Fruit fly (Drosophila melanogaster) whole organism, embryonic: ENCODE data around the gene CG42673.

ENCODE experiments used
- Abd-B ChIP-seq: fragments of 200-800 bp; sonication (Bioruptor generic); optimal IDR thresholded peaks from 2 replicates; lab custom pipeline; 2018; ENCODE audit warnings: missing biosample characterization, mild to moderate bottlenecking, missing genetic modification characterization, moderate library complexity
- CG10267 ChIP-seq: fragments of 200-800 bp; sonication (Bioruptor generic); optimal IDR thresholded peaks from 2 replicates; lab custom pipeline; 2018; ENCODE audit warnings: missing biosample characterization, mild to moderate bottlenecking, missing genetic modification characterization, moderate library complexity
- CG12071 ChIP-seq: fragments of 200-800 bp; sonication (Bioruptor generic); optimal IDR thresholded peaks from 3 replicates; lab custom pipeline; 2018; ENCODE audit warnings: missing biosample characterization, mild to moderate bottlenecking, missing genetic modification characterization
- CG13624 ChIP-seq: fragments of 200-800 bp; sonication (Bioruptor generic); optimal IDR thresholded peaks from 2 replicates; lab custom pipeline; 2016; ENCODE audit warnings: missing biosample characterization, missing genetic modification characterization
- CG1647 ChIP-seq: fragments of 200-800 bp; sonication (Bioruptor generic); optimal IDR thresholded peaks from 3 replicates; lab custom pipeline; 2016; ENCODE audit warnings: missing biosample characterization, missing genetic modification characterization
- CG16813 ChIP-seq: fragments of 200-800 bp; sonication (Bioruptor generic); IDR thresholded peaks from 3 replicates; pipeline ENCODE4 v1.3.6; 2022; ENCODE audit warnings: missing biosample characterization, missing genetic modification characterization; ENCODE audit not compliant: partially characterized antibody
- CG17612 ChIP-seq: fragments of 200-800 bp; sonication (Bioruptor generic); IDR thresholded peaks from 2 replicates; pipeline ENCODE4 v1.3.6; 2022; ENCODE audit warnings: missing biosample characterization, missing genetic modification characterization
- CG31388 ChIP-seq: fragments of 200-800 bp; sonication (Bioruptor generic); optimal IDR thresholded peaks from 2 replicates; lab custom pipeline; 2016; ENCODE audit warnings: missing biosample characterization, missing genetic modification characterization
- CG3163 ChIP-seq: fragments of 200-800 bp; sonication (Bioruptor generic); optimal IDR thresholded peaks from 3 replicates; lab custom pipeline; 2016; ENCODE audit warnings: missing biosample characterization, missing genetic modification characterization
- CG34422 ChIP-seq: fragments of 200-800 bp; sonication (Bioruptor generic); IDR thresholded peaks from 3 replicates; pipeline ENCODE4 v1.3.6; 2022; ENCODE audit warnings: missing biosample characterization, missing genetic modification characterization
- CG3838 ChIP-seq: fragments of 200-800 bp; sonication (Bioruptor generic); optimal IDR thresholded peaks from 3 replicates; lab custom pipeline; 2016; ENCODE audit warnings: missing biosample characterization, missing genetic modification characterization
- CG6654 ChIP-seq: fragments of 200-800 bp; sonication (Bioruptor generic); optimal IDR thresholded peaks from 2 replicates; lab custom pipeline; 2017; ENCODE audit warnings: missing biosample characterization, mild to moderate bottlenecking, missing genetic modification characterization
- CG7786 ChIP-seq: fragments of 200-800 bp; sonication (Bioruptor generic); optimal IDR thresholded peaks from 2 replicates; lab custom pipeline; 2016; ENCODE audit warnings: missing biosample characterization, missing genetic modification characterization
- ERR ChIP-seq: fragments of 200-800 bp; sonication (Bioruptor generic); optimal IDR thresholded peaks from 2 replicates; lab custom pipeline; 2016; ENCODE audit warnings: missing biosample characterization, missing genetic modification characterization
- Elba2 ChIP-seq: fragments of 200-800 bp; sonication (Bioruptor generic); optimal IDR thresholded peaks from 3 replicates; lab custom pipeline; 2016; ENCODE audit warnings: missing biosample characterization, missing genetic modification characterization
- Ets65A ChIP-seq: fragments of 200-800 bp; sonication (Bioruptor generic); peaks from one replicate; lab custom pipeline; 2016; ENCODE audit warnings: missing biosample characterization, missing genetic modification characterization
- Lim3 ChIP-seq: fragments of 200-800 bp; sonication (Bioruptor generic); IDR thresholded peaks from 2 replicates; pipeline ENCODE4 v1.3.6; 2022; ENCODE audit warnings: missing biosample characterization, missing genetic modification characterization
- Med ChIP-seq: fragments of 200-800 bp; sonication (Bioruptor generic); peaks from one replicate; lab custom pipeline; 2016; ENCODE audit warnings: missing biosample characterization, missing genetic modification characterization, mild to moderate bottlenecking, inconsistent platforms, moderate library complexity
- Mrtf ChIP-seq: fragments of 200-800 bp; sonication (Bioruptor generic); IDR thresholded peaks from 3 replicates; pipeline ENCODE4 v1.3.6; 2022; ENCODE audit warnings: missing biosample characterization, missing genetic modification characterization
- Pdp1 ChIP-seq, 2 experiments: fragments of 200-800 bp; sonication (Bioruptor generic); optimal IDR thresholded peaks; 3 replicates each; lab custom pipeline; 2016; ENCODE audit warnings: missing biosample characterization in 2 of 2, missing genetic modification characterization in 2 of 2, mild to moderate bottlenecking in 1 of 2, moderate library complexity in 1 of 2
- Trl ChIP-seq, 3 experiments: fragments of >200 bp in 2 of 3; fragments of 200-800 bp in 1 of 3; sonication (Bioruptor generic) in 1 of 3; optimal IDR thresholded peaks; 2 replicates in 1 of 3; 3 replicates in 2 of 3; lab custom pipeline; 2016 to 2017; ENCODE audit warnings: missing biosample characterization in 1 of 3, missing genetic modification characterization in 1 of 3
- Vsx1 ChIP-seq: fragments of 200-800 bp; sonication (Bioruptor generic); optimal IDR thresholded peaks from 2 replicates; lab custom pipeline; 2017; ENCODE audit warnings: missing biosample characterization, mild to moderate bottlenecking, missing genetic modification characterization, missing genetic modification reagents
- chinmo ChIP-seq: fragments of 200-800 bp; sonication (Bioruptor generic); IDR thresholded peaks from 4 replicates; pipeline ENCODE4 v1.3.6; 2022; ENCODE audit warnings: missing biosample characterization, missing genetic modification characterization; ENCODE audit not compliant: partially characterized antibody
- chm ChIP-seq: fragments of 200-800 bp; sonication (Bioruptor generic); IDR thresholded peaks from 2 replicates; pipeline ENCODE4 v1.3.6; 2022; ENCODE audit warnings: missing biosample characterization, missing genetic modification characterization
- dati ChIP-seq: fragments of 200-800 bp; sonication (Bioruptor generic); IDR thresholded peaks from 2 replicates; pipeline ENCODE4 v1.3.6; 2022; ENCODE audit warnings: missing biosample characterization, missing genetic modification characterization
- exex ChIP-seq: fragments of 200-800 bp; sonication (Bioruptor generic); optimal IDR thresholded peaks from 4 replicates; lab custom pipeline; 2018; ENCODE audit warnings: missing biosample characterization, mild to moderate bottlenecking, missing genetic modification characterization, moderate library complexity
- grn ChIP-seq: fragments of 200-800 bp; sonication (Bioruptor generic); optimal IDR thresholded peaks from 3 replicates; lab custom pipeline; 2017; ENCODE audit warnings: missing biosample characterization, missing genetic modification characterization
- kah ChIP-seq: fragments of 200-800 bp; sonication (Bioruptor generic); optimal IDR thresholded peaks from 2 replicates; lab custom pipeline; 2018; ENCODE audit warnings: missing biosample characterization, mild to moderate bottlenecking, missing genetic modification characterization
- maf-S ChIP-seq: fragments of 200-800 bp; sonication (Bioruptor generic); optimal IDR thresholded peaks from 2 replicates; lab custom pipeline; 2016; ENCODE audit warnings: missing biosample characterization, missing genetic modification characterization
- mirr ChIP-seq: fragments of 200-800 bp; sonication (Bioruptor generic); optimal IDR thresholded peaks from 3 replicates; lab custom pipeline; 2018; ENCODE audit warnings: missing biosample characterization, mild to moderate bottlenecking, missing genetic modification characterization
- nau ChIP-seq: fragments of 200-800 bp; sonication (Bioruptor generic); optimal IDR thresholded peaks from 3 replicates; lab custom pipeline; 2017; ENCODE audit warnings: missing biosample characterization, mild to moderate bottlenecking, missing genetic modification characterization, missing genetic modification reagents
- nerfin-1 ChIP-seq: fragments of 200-800 bp; sonication (Bioruptor generic); optimal IDR thresholded peaks from 3 replicates; lab custom pipeline; 2019; ENCODE audit warnings: missing biosample characterization, mild to moderate bottlenecking, missing genetic modification characterization, moderate library complexity
- odd ChIP-seq: fragments of 200-800 bp; sonication (Bioruptor generic); optimal IDR thresholded peaks from 2 replicates; lab custom pipeline; 2017; ENCODE audit warnings: missing biosample characterization, mild to moderate bottlenecking, missing genetic modification characterization
- pita ChIP-seq: fragments of 200-800 bp; sonication (Bioruptor generic); optimal IDR thresholded peaks from 2 replicates; lab custom pipeline; 2017; ENCODE audit warnings: missing biosample characterization, mild to moderate bottlenecking, missing genetic modification characterization
- pnt ChIP-seq: fragments of 200-800 bp; sonication (Bioruptor generic); optimal IDR thresholded peaks from 3 replicates; lab custom pipeline; 2016; ENCODE audit warnings: missing biosample characterization, missing genetic modification characterization
- scrt ChIP-seq: fragments of 200-800 bp; sonication (Bioruptor generic); optimal IDR thresholded peaks from 2 replicates; lab custom pipeline; 2018; ENCODE audit warnings: missing biosample characterization, mild to moderate bottlenecking, missing genetic modification characterization, moderate library complexity
- sens ChIP-seq: fragments of 200-800 bp; sonication (Bioruptor generic); peaks from one replicate; lab custom pipeline; 2016; ENCODE audit warnings: missing biosample characterization, missing genetic modification characterization
- sqz ChIP-seq: fragments of 200-800 bp; sonication (Bioruptor generic); optimal IDR thresholded peaks from 3 replicates; lab custom pipeline; 2018; ENCODE audit warnings: missing biosample characterization, mild to moderate bottlenecking, missing genetic modification characterization
- tx ChIP-seq: fragments of 200-800 bp; sonication (Bioruptor generic); optimal IDR thresholded peaks from 2 replicates; lab custom pipeline; 2016; ENCODE audit warnings: missing biosample characterization, missing genetic modification characterization
- unpg ChIP-seq: fragments of 200-800 bp; sonication (Bioruptor generic); optimal IDR thresholded peaks from 3 replicates; lab custom pipeline; 2018; ENCODE audit warnings: missing biosample characterization, mild to moderate bottlenecking, missing genetic modification characterization, moderate library complexity

The CG42673 gene

DNA sequence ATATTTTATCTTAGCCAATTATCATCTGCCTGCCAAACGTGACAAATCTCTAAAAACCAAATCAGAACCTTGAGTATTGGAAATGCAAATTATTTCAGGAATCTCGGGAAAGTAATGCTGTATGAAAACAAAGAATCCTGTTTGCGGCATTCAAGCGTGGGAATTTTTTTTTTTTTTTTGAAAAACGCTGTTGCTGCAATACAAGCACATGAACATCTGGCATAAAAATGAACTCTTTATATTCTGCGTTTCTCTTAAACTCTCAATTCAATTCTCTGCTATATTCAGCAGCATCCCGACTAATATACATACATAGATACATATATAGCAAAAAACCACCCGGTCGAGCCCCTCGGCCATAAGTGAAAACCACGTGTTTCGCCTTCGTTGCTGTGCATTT, 45.7 kb upstream of the CG42673 start:
- TF ChIP-seq Mrtf, result no peak
- no peak for TF ChIP-seq maf-S (GFP tag; lab: Kevin White, UChicago)
- TF ChIP-seq nerfin-1 (tag; lab: Kevin White, UChicago), result peak; percentile 68
- peak; percentile 62 for TF ChIP-seq kah (GFP tag; lab: Kevin White, UChicago)
- no peak for TF ChIP-seq CG10267 (tag; lab: Kevin White, UChicago)
- TF ChIP-seq dati (GFP tag; lab: Robert Waterston, UW), result no peak
- no peak for TF ChIP-seq chm (GFP tag; lab: Robert Waterston, UW)
- no peak for TF ChIP-seq CG16813 (GFP tag; lab: Robert Waterston, UW)
- peak; percentile 59 for TF ChIP-seq sqz (GFP tag; lab: Kevin White, UChicago)
- TF ChIP-seq Lim3 (GFP tag; lab: Robert Waterston, UW), result no peak
- no peak for TF ChIP-seq CG31388 (GFP tag; lab: Kevin White, UChicago)
- TF ChIP-seq Elba2 (GFP tag; lab: Kevin White, UChicago), result no peak
- peak; percentile 74 for TF ChIP-seq CG3163 (GFP tag; lab: Kevin White, UChicago)
- peak; percentile 60 for TF ChIP-seq scrt
- no peak for TF ChIP-seq Ets65A
- peak in 1 of 2 experiments; percentile 22 for TF ChIP-seq Trl (optimal IDR thresholded peaks at IDR 0.05; lab: Kevin White, UChicago)
- TF ChIP-seq Trl (GFP tag; optimal IDR thresholded peaks at IDR 0.05; lab: Kevin White, UChicago), result no peak
- no peak for TF ChIP-seq CG13624
- TF ChIP-seq tx (GFP tag; lab: Kevin White, UChicago), result no peak
- TF ChIP-seq odd (GFP tag; lab: Kevin White, UChicago), result no peak
- no peak for TF ChIP-seq pnt
- no peak for TF ChIP-seq ERR (GFP tag; lab: Kevin White, UChicago)
- TF ChIP-seq sens (GFP tag; lab: Kevin White, UChicago), result peak; percentile 18
- no peak for TF ChIP-seq grn (GFP tag; lab: Kevin White, UChicago)
- no peak for TF ChIP-seq CG1647 (GFP tag; lab: Kevin White, UChicago)
- TF ChIP-seq unpg (GFP tag; lab: Kevin White, UChicago), result no peak
- TF ChIP-seq CG3838 (GFP tag; lab: Kevin White, UChicago), result no peak
- TF ChIP-seq CG7786 (GFP tag; lab: Kevin White, UChicago), result no peak

DNA sequence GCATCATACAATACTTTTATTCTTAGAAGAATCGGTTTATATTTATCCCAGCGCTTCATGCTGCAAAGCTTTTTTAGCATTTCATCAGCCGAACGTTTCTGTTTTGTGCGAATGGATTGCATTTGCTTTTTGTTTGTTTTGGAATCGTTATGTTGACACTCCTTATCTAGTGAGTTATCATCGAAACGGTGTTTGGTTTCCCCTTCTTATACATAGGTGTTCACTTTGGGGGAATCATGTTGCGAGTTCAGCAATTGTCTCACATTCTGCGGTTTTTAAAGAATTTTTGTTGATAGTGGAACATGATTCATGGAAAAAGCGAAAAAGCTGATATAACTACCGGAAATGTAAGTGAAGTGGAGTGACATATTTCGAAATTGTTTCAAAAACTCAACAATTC, 44.7 kb upstream of the CG42673 start:
- TF ChIP-seq nau (GFP tag; lab: Kevin White, UChicago) (peak; percentile 28), Med (GFP tag; lab: Kevin White, UChicago) (peak; percentile 73), Abd-B (GFP tag; lab: Kevin White, UChicago) (no peak), Vsx1 (GFP tag; lab: Kevin White, UChicago) (no peak), CG6654 (GFP tag; lab: Kevin White, UChicago) (no peak), CG17612 (GFP tag; lab: Robert Waterston, UW) (no peak), CG34422 (GFP tag; lab: Robert Waterston, UW) (no peak), sens (GFP tag; lab: Kevin White, UChicago) (peak; percentile 72), pita (GFP tag; lab: Kevin White, UChicago) (no peak)
- TF ChIP-seq, all 482 proteins: peak for 3

DNA sequence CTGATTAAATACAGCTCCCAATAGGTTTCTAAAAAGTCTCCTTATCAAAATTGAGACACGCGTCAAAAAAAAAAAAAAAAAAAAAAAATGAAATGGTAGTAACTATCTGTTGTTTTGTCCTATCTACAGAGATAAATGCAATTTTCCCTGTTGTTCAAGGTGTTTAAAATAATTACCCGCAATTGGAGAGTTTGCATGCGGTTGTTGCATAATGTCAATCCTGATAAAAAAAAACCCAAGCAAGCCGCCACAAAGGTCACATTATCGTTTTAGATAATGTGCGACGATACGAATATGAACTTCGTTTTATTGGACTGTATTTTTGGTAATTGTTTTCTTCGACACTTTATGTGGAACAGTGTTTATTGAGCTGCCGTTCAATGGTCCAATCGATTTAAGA, 44.2 kb upstream of the CG42673 start:
- TF ChIP-seq chinmo (GFP tag; lab: Robert Waterston, UW) (0 out of 4 replicates have a peak, but pooled peaks have one; percentile 15), exex (tag; lab: Kevin White, UChicago) (peak; percentile 14), Pdp1 (GFP tag; optimal IDR thresholded peaks at IDR 0.05; lab: Kevin White, UChicago) (peak in 1 of 2 experiments; percentile 80), CG12071 (GFP tag; lab: Kevin White, UChicago) (no peak), mirr (GFP tag; lab: Kevin White, UChicago) (peak; percentile 6)
- TF ChIP-seq, all 482 proteins: peak for 4
